Fruit fly (Drosophila melanogaster) whole organism, embryonic: Measurements from ENCODE around the gene osp.

Source experiments
- Bdp1 ChIP-seq: fragments of 200-800 bp; sonication (Bioruptor generic); optimal IDR thresholded peaks from 3 replicates; lab custom pipeline; 2016; ENCODE audit warnings: missing biosample characterization, missing genetic modification characterization
- Bgb ChIP-seq: fragments of 200-800 bp; sonication (Bioruptor generic); IDR thresholded peaks from 2 replicates; pipeline ENCODE4 v1.3.6; 2022; ENCODE audit warnings: missing biosample characterization, missing genetic modification characterization; ENCODE audit not compliant: partially characterized antibody
- CG10147 ChIP-seq: fragments of 200-800 bp; sonication (Bioruptor generic); optimal IDR thresholded peaks from 2 replicates; lab custom pipeline; 2019; ENCODE audit warnings: missing biosample characterization, mild to moderate bottlenecking, missing genetic modification characterization, moderate library complexity
- CG10366 ChIP-seq: fragments of 200-800 bp; sonication (Bioruptor generic); IDR thresholded peaks from 2 replicates; pipeline ENCODE4 v1.3.6; 2022; ENCODE audit warnings: missing biosample characterization, missing genetic modification characterization
- CG12155 ChIP-seq: fragments of 200-800 bp; sonication (Bioruptor generic); optimal IDR thresholded peaks from 3 replicates; lab custom pipeline; 2016; ENCODE audit warnings: missing biosample characterization, missing genetic modification characterization
- CG12942 ChIP-seq: fragments of 200-800 bp; sonication (Bioruptor generic); optimal IDR thresholded peaks from 3 replicates; lab custom pipeline; 2016; ENCODE audit warnings: missing biosample characterization, missing genetic modification characterization
- CG15269 ChIP-seq: fragments of 200-800 bp; sonication (Bioruptor generic); optimal IDR thresholded peaks from 2 replicates; lab custom pipeline; 2018; ENCODE audit warnings: missing biosample characterization, mild to moderate bottlenecking, missing genetic modification characterization, moderate library complexity
- CG15514 ChIP-seq: fragments of 200-800 bp; sonication (Bioruptor generic); optimal IDR thresholded peaks from 3 replicates; lab custom pipeline; 2017; ENCODE audit warnings: missing biosample characterization, missing genetic modification characterization, mild to moderate bottlenecking, moderate library complexity, missing genetic modification reagents
- CG15601 ChIP-seq: fragments of 200-800 bp; sonication (Bioruptor generic); optimal IDR thresholded peaks from 3 replicates; lab custom pipeline; 2019; ENCODE audit warnings: missing biosample characterization, mild to moderate bottlenecking, missing genetic modification characterization, moderate library complexity
- CG16779 ChIP-seq: fragments of 200-800 bp; sonication (Bioruptor generic); IDR thresholded peaks from 2 replicates; pipeline ENCODE4 v1.3.6; 2022; ENCODE audit warnings: missing biosample characterization, missing genetic modification characterization
- CG16815 ChIP-seq: fragments of 200-800 bp; sonication (Bioruptor generic); optimal IDR thresholded peaks from 3 replicates; lab custom pipeline; 2017; ENCODE audit warnings: missing biosample characterization, mild to moderate bottlenecking, missing genetic modification characterization
- CG17802 ChIP-seq: fragments of 200-800 bp; sonication (Bioruptor generic); optimal IDR thresholded peaks from 2 replicates; lab custom pipeline; 2018; ENCODE audit warnings: missing biosample characterization, mild to moderate bottlenecking, missing genetic modification characterization, moderate library complexity
- CG2116 ChIP-seq: fragments of 200-800 bp; sonication (Bioruptor generic); optimal IDR thresholded peaks from 3 replicates; lab custom pipeline; 2018; ENCODE audit warnings: missing biosample characterization, mild to moderate bottlenecking, missing genetic modification characterization
- CG31224 ChIP-seq: fragments of 200-800 bp; sonication (Bioruptor generic); IDR thresholded peaks from 2 replicates; pipeline ENCODE4 v1.3.6; 2022; ENCODE audit warnings: missing biosample characterization, missing genetic modification characterization
- CG33213 ChIP-seq: fragments of 200-800 bp; sonication (Bioruptor generic); optimal IDR thresholded peaks from 3 replicates; lab custom pipeline; 2016; ENCODE audit warnings: missing biosample characterization, missing genetic modification characterization
- CG3407 ChIP-seq: fragments of 200-800 bp; sonication (Bioruptor generic); optimal IDR thresholded peaks from 2 replicates; lab custom pipeline; 2018; ENCODE audit warnings: missing biosample characterization, mild to moderate bottlenecking, missing genetic modification characterization
- CG34376 ChIP-seq: fragments of 200-800 bp; sonication (Bioruptor generic); optimal IDR thresholded peaks from 2 replicates; lab custom pipeline; 2018; ENCODE audit warnings: missing biosample characterization, mild to moderate bottlenecking, missing genetic modification characterization
- CG3847 ChIP-seq: fragments of 200-800 bp; sonication (Bioruptor generic); IDR thresholded peaks from 2 replicates; pipeline ENCODE4 v1.3.6; 2022; ENCODE audit warnings: missing biosample characterization, missing genetic modification characterization
- CG4730 ChIP-seq: fragments of 200-800 bp; sonication (Bioruptor generic); IDR thresholded peaks from 2 replicates; pipeline ENCODE4 v1.3.6; 2022; ENCODE audit warnings: missing biosample characterization, missing genetic modification characterization
- CG6813 ChIP-seq: fragments of 200-800 bp; sonication (Bioruptor generic); optimal IDR thresholded peaks from 2 replicates; lab custom pipeline; 2017; ENCODE audit warnings: missing biosample characterization, missing genetic modification characterization, mild to moderate bottlenecking, moderate library complexity, missing genetic modification reagents
- CG6854 ChIP-seq: fragments of 200-800 bp; sonication (Bioruptor generic); optimal IDR thresholded peaks from 3 replicates; lab custom pipeline; 2017; ENCODE audit warnings: missing biosample characterization, mild to moderate bottlenecking, missing genetic modification characterization
- CG7928 ChIP-seq: fragments of 200-800 bp; sonication (Bioruptor generic); optimal IDR thresholded peaks from 2 replicates; lab custom pipeline; 2017; ENCODE audit warnings: missing biosample characterization, mild to moderate bottlenecking, missing genetic modification characterization
- D ChIP-seq, 2 experiments: fragments of 200-800 bp in 1 of 2; fragments of >200 bp in 1 of 2; sonication (Bioruptor generic) in 1 of 2; optimal IDR thresholded peaks; 2 replicates in 1 of 2; 3 replicates in 1 of 2; lab custom pipeline; 2017; ENCODE audit warnings: mild to moderate bottlenecking in 1 of 2, missing biosample characterization in 1 of 2, missing genetic modification characterization in 1 of 2, missing genetic modification reagents in 1 of 2
- Deaf1 ChIP-seq: fragments of 200-800 bp; optimal IDR thresholded peaks from 3 replicates; lab custom pipeline; 2019; ENCODE audit warnings: missing biosample characterization, mild to moderate bottlenecking, missing genetic modification characterization, moderate library complexity
- Eip74EF ChIP-seq, 2 experiments: fragments of 200-800 bp in 1 of 2; fragments of >200 bp in 1 of 2; sonication (Bioruptor generic) in 1 of 2; optimal IDR thresholded peaks; 2 replicates each; lab custom pipeline; 2017 to 2019; ENCODE audit warnings: missing biosample characterization in 2 of 2, missing genetic modification characterization in 2 of 2, mild to moderate bottlenecking in 1 of 2, moderate library complexity in 1 of 2
- Elba2 ChIP-seq: fragments of 200-800 bp; sonication (Bioruptor generic); optimal IDR thresholded peaks from 3 replicates; lab custom pipeline; 2016; ENCODE audit warnings: missing biosample characterization, missing genetic modification characterization
- Fer3 ChIP-seq: fragments of 200-800 bp; sonication (Bioruptor generic); optimal IDR thresholded peaks from 2 replicates; lab custom pipeline; 2018; ENCODE audit warnings: missing biosample characterization, mild to moderate bottlenecking, missing genetic modification characterization, moderate library complexity
- HLH54F ChIP-seq: fragments of 200-800 bp; sonication (Bioruptor generic); optimal IDR thresholded peaks from 3 replicates; lab custom pipeline; 2016; ENCODE audit warnings: missing biosample characterization, missing genetic modification characterization
- Mes4 ChIP-seq: fragments of 200-800 bp; sonication (Bioruptor generic); optimal IDR thresholded peaks from 2 replicates; lab custom pipeline; 2016; ENCODE audit warnings: missing biosample characterization, missing genetic modification characterization
- Mrtf ChIP-seq: fragments of 200-800 bp; sonication (Bioruptor generic); IDR thresholded peaks from 3 replicates; pipeline ENCODE4 v1.3.6; 2022; ENCODE audit warnings: missing biosample characterization, missing genetic modification characterization
- NC2β ChIP-seq: fragments of 200-800 bp; sonication (Bioruptor generic); optimal IDR thresholded peaks from 2 replicates; lab custom pipeline; 2016; ENCODE audit warnings: missing biosample characterization, missing genetic modification characterization
- NFAT ChIP-seq: fragments of 200-800 bp; sonication (Bioruptor generic); IDR thresholded peaks from 2 replicates; pipeline ENCODE4 v1.3.6; 2022; ENCODE audit warnings: missing biosample characterization, missing genetic modification characterization
- Neu2 ChIP-seq: fragments of 200-800 bp; sonication (Bioruptor generic); optimal IDR thresholded peaks from 3 replicates; lab custom pipeline; 2016; ENCODE audit warnings: missing biosample characterization, missing genetic modification characterization, borderline replicate concordance
- aop ChIP-seq: fragments of 200-800 bp; sonication (Bioruptor generic); IDR thresholded peaks from 2 replicates; pipeline ENCODE4 v1.3.6; 2022; ENCODE audit warnings: missing biosample characterization, missing genetic modification characterization
- bab2 ChIP-seq: fragments of 200-800 bp; sonication (Bioruptor generic); optimal IDR thresholded peaks from 2 replicates; lab custom pipeline; 2016; ENCODE audit warnings: missing biosample characterization, missing genetic modification characterization
- bbx ChIP-seq: fragments of 200-800 bp; sonication (Bioruptor generic); IDR thresholded peaks from 2 replicates; pipeline ENCODE4 v1.3.6; 2022; ENCODE audit warnings: missing biosample characterization, missing genetic modification characterization; ENCODE audit not compliant: partially characterized antibody
- bigmax ChIP-seq: fragments of 200-800 bp; sonication (Bioruptor generic); optimal IDR thresholded peaks from 2 replicates; lab custom pipeline; 2018; ENCODE audit warnings: missing biosample characterization, mild to moderate bottlenecking, missing genetic modification characterization
- bowl ChIP-seq: fragments of 200-800 bp; sonication (Bioruptor generic); IDR thresholded peaks from 2 replicates; pipeline ENCODE4 v1.3.6; 2022; ENCODE audit warnings: missing biosample characterization, missing genetic modification characterization
- crc ChIP-seq: fragments of 200-800 bp; sonication (Bioruptor generic); optimal IDR thresholded peaks from 2 replicates; lab custom pipeline; 2016; ENCODE audit warnings: missing biosample characterization, missing genetic modification characterization
- dan ChIP-seq: fragments of 200-800 bp; sonication (Bioruptor generic); IDR thresholded peaks from 2 replicates; pipeline ENCODE4 v1.3.6; 2022; ENCODE audit warnings: missing biosample characterization, missing genetic modification characterization
- disco-r ChIP-seq: fragments of 200-800 bp; sonication (Bioruptor generic); optimal IDR thresholded peaks from 2 replicates; lab custom pipeline; 2016; ENCODE audit warnings: missing biosample characterization, missing genetic modification characterization
- ems ChIP-seq: fragments of 200-800 bp; sonication (Bioruptor generic); optimal IDR thresholded peaks from 3 replicates; lab custom pipeline; 2016; ENCODE audit warnings: missing biosample characterization, missing genetic modification characterization
- hb ChIP-seq: fragments of 200-800 bp; sonication (Bioruptor generic); IDR thresholded peaks from 3 replicates; pipeline ENCODE4 v1.3.6; 2022; ENCODE audit warnings: missing biosample characterization, missing genetic modification characterization; ENCODE audit not compliant: partially characterized antibody
- kni ChIP-seq: fragments of 200-800 bp; sonication (Bioruptor generic); optimal IDR thresholded peaks from 3 replicates; lab custom pipeline; 2017; ENCODE audit warnings: mild to moderate bottlenecking, missing biosample characterization, missing genetic modification reagents, missing genetic modification characterization
- luna ChIP-seq: fragments of 200-800 bp; sonication (Bioruptor generic); optimal IDR thresholded peaks from 2 replicates; lab custom pipeline; 2016; ENCODE audit warnings: missing biosample characterization, missing genetic modification characterization
- odd ChIP-seq: fragments of 200-800 bp; sonication (Bioruptor generic); optimal IDR thresholded peaks from 2 replicates; lab custom pipeline; 2017; ENCODE audit warnings: missing biosample characterization, mild to moderate bottlenecking, missing genetic modification characterization
- p53 ChIP-seq: fragments of 200-800 bp; sonication (Bioruptor generic); optimal IDR thresholded peaks from 2 replicates; lab custom pipeline; 2016; ENCODE audit warnings: missing biosample characterization, missing genetic modification characterization
- pfk ChIP-seq: fragments of 200-800 bp; sonication (Bioruptor generic); optimal IDR thresholded peaks from 2 replicates; lab custom pipeline; 2018; ENCODE audit warnings: missing biosample characterization, mild to moderate bottlenecking, missing genetic modification characterization, moderate library complexity
- pzg ChIP-seq: fragments of 200-800 bp; sonication (Bioruptor generic); optimal IDR thresholded peaks from 3 replicates; lab custom pipeline; 2018; ENCODE audit warnings: missing biosample characterization, mild to moderate bottlenecking, missing genetic modification characterization, moderate library complexity
- sr ChIP-seq: fragments of 200-800 bp; sonication (Bioruptor generic); IDR thresholded peaks from 3 replicates; pipeline ENCODE4 v1.3.6; 2022; ENCODE audit warnings: missing biosample characterization, missing genetic modification characterization
- vnd ChIP-seq: fragments of 200-800 bp; sonication (Bioruptor generic); IDR thresholded peaks from 3 replicates; pipeline ENCODE4 v1.3.6; 2022; ENCODE audit warnings: missing biosample characterization, missing genetic modification characterization; ENCODE audit not compliant: partially characterized antibody

Gene osp

DNA sequence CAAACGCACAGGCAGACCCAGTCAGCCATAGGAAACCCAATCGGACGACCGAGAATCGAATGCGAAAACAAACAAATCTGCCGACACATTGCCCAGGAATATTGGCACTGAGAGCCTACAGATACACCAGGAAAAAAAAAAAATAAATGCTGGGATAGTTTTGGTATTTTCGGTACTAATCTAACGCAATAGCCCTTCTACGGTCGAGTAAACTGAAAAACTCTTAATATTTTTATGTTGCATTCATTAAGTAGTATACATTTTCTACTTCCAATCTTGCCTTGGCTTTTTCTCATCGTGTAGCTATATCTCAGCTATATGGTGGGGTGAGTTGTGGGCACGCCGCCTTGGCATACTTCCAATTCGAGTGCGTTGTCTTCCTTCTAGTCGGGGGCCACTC lies 69.5 kb downstream of the osp start (continued):
- TF ChIP-seq CG15514 (GFP tag; lab: Kevin White, UChicago), result no peak
- TF ChIP-seq CG6813 (GFP tag; lab: Kevin White, UChicago), result no peak
- TF ChIP-seq Elba2 (GFP tag; lab: Kevin White, UChicago), result no peak
- no peak for TF ChIP-seq pzg (GFP tag; lab: Kevin White, UChicago)
- TF ChIP-seq pfk (GFP tag; lab: Kevin White, UChicago), result no peak
- TF ChIP-seq D (optimal IDR thresholded peaks at IDR 0.05; lab: Kevin White, UChicago), result no peak
- no peak for TF ChIP-seq D (GFP tag; optimal IDR thresholded peaks at IDR 0.05; lab: Kevin White, UChicago)
- no peak for TF ChIP-seq kni (GFP tag; lab: Kevin White, UChicago)
- TF ChIP-seq Bdp1 (GFP tag; lab: Kevin White, UChicago), result no peak
- TF ChIP-seq CG10147 (GFP tag; lab: Kevin White, UChicago), result no peak
- TF ChIP-seq CG2116 (GFP tag; lab: Kevin White, UChicago), result no peak
- TF ChIP-seq CG7928 (GFP tag; lab: Kevin White, UChicago), result no peak
- 0 out of 3 replicates have a peak, but pooled peaks have one; percentile 17 for TF ChIP-seq Mrtf
- no peak for TF ChIP-seq CG3407 (GFP tag; lab: Kevin White, UChicago)
- peak; percentile 51 for TF ChIP-seq HLH54F (GFP tag; lab: Kevin White, UChicago)
- no peak for TF ChIP-seq NFAT (GFP tag; lab: Robert Waterston, UW)
- TF ChIP-seq bigmax (GFP tag; lab: Kevin White, UChicago), result no peak
- TF ChIP-seq vnd, result no peak
- TF ChIP-seq odd, result no peak
- no peak for TF ChIP-seq bbx
- TF ChIP-seq Bgb (GFP tag; lab: Robert Waterston, UW), result no peak
- TF ChIP-seq sr, result no peak
- no peak for TF ChIP-seq disco-r (GFP tag; lab: Kevin White, UChicago)
- TF ChIP-seq NC2β (GFP tag; lab: Kevin White, UChicago), result no peak
- TF ChIP-seq bab2, result peak; percentile 34
- no peak for TF ChIP-seq luna (GFP tag; lab: Kevin White, UChicago)
- TF ChIP-seq CG10366 (GFP tag; lab: Robert Waterston, UW), result peak; percentile 56
- TF ChIP-seq Neu2 (GFP tag; lab: Kevin White, UChicago), result no peak
- no peak for TF ChIP-seq CG16779 (GFP tag; lab: Robert Waterston, UW)
- no peak for TF ChIP-seq hb (GFP tag; lab: Robert Waterston, UW)
- no peak for TF ChIP-seq CG34376 (GFP tag; lab: Kevin White, UChicago)
- TF ChIP-seq Mes4, result no peak
- TF ChIP-seq CG31224, result no peak
- no peak for TF ChIP-seq CG33213 (GFP tag; lab: Kevin White, UChicago)
- TF ChIP-seq Fer3 (tag; lab: Kevin White, UChicago), result peak; percentile 4
- peak; percentile 21; the same call in 1 of the 2 replicates for TF ChIP-seq CG4730 (GFP tag; lab: Robert Waterston, UW)
- TF ChIP-seq CG15269 (tag; lab: Kevin White, UChicago), result peak; percentile 50
- TF ChIP-seq CG6854, result no peak
- TF ChIP-seq CG12155 (GFP tag; lab: Kevin White, UChicago), result no peak
- no peak for TF ChIP-seq aop (GFP tag; lab: Robert Waterston, UW)
- TF ChIP-seq CG3847, result peak; percentile 45
- no peak for TF ChIP-seq dan (GFP tag; lab: Robert Waterston, UW)
- TF ChIP-seq bowl (GFP tag; lab: Robert Waterston, UW), result no peak
- no peak for TF ChIP-seq ems (GFP tag; lab: Kevin White, UChicago)
- TF ChIP-seq CG12942, result no peak
- no peak for TF ChIP-seq CG15601 (tag; lab: Kevin White, UChicago)
- no peak for TF ChIP-seq Eip74EF (GFP tag; optimal IDR thresholded peaks at IDR 0.05; lab: Kevin White, UChicago)
- no peak for TF ChIP-seq CG16815 (GFP tag; lab: Kevin White, UChicago)
- no peak for TF ChIP-seq p53 (GFP tag; lab: Kevin White, UChicago)
- TF ChIP-seq crc (GFP tag; lab: Kevin White, UChicago), result no peak
- TF ChIP-seq Deaf1 (tag; lab: Kevin White, UChicago), result no peak
- TF ChIP-seq CG17802 (tag; lab: Kevin White, UChicago), result no peak
